Worm (Caenorhabditis elegans): ENCODE results near the gene B0281.3.
A peak's percentile ranks its signal among the peaks of the same experiment; 100 is the strongest.

Gene B0281.3

DNA sequence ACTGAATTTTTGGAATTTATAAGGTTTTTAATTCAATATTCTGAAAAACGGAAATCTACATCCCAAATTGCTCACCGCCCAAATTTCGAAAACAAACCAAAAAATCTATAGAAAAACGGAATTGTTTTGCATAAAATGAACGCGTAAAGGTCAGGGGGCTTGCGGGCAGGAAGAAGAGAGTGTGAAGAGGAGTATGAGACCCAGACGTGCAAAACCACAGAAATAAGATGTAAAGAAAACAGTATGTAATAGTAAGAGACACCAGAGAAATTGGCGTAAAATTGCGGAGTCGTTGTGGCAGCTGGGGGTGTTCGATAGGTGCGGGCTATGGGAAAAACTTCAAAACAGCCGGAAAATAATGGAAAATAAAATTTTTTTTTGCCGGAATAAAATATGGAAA lies 34.1 kb downstream of the B0281.3 start:
- peak; percentile 47; the same call in 1 of the 2 replicates for TF ChIP-seq hmg-1.2 (GFP tag; IDR thresholded peaks at IDR 0.05)
- TF ChIP-seq fkh-3 (tag; optimal IDR thresholded peaks at IDR 0.05), result no peak
- TF ChIP-seq die-1 (tag; optimal IDR thresholded peaks at IDR 0.05), result no peak
- no peak for TF ChIP-seq madf-3 (GFP tag; IDR thresholded peaks at IDR 0.05)
- no peak for TF ChIP-seq madf-6 (GFP tag; IDR thresholded peaks at IDR 0.05)
- TF ChIP-seq T07F8.4 (tag; optimal IDR thresholded peaks at IDR 0.05), result no peak
- TF ChIP-seq hmg-20 (GFP tag; IDR thresholded peaks at IDR 0.05), result no peak
- TF ChIP-seq F33H1.4 (GFP tag; IDR thresholded peaks at IDR 0.05), result no peak

DNA sequence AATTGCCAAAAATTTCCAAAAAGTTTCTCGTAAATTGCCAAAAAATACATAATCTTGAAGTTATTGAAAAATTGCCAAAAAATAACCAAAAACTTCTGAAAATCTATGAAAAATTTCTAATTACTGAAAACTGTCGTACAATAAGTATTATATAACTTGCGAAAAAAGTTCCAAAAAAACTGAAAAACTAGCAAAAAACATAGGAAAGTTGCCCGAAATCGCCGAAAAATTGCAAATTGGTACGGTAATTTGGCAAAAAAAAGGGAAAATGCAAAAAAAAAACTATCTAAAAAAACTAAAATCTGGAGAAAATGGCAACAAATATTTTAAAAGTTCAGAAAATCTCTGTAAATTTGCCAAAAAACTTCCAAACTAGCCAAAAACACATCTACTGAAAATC lies 34.7 kb downstream of the B0281.3 start, which contains the start of gene enri-1:
enri-1 (minus strand) TSS at position 101 of the 400 bp plus-strand sequence.
- TF ChIP-seq dpl-1 (GFP tag; optimal IDR thresholded peaks at IDR 0.05), result no peak

DNA sequence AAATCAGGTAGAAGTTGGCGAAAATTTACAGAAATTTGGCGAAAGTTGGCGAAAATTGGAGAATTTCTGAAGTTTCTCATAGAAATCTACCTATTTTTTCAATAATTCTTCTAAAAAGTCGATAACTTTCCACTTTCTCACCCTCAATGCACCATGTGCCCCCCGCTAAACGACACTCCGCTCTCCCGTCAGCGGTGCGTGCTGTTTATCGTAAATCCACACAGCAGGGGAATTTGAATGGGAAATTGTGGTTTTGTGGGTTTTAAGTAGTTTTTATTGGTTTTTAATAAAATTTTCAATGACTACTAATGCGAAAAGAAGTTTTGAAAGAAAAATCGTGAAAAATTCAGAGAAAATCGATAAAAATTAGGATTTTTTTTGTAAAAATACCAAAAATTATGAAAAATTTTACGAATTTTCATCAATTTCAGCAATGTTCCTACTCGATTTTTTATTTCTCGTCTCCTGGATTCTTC lies 35.2 kb downstream of the B0281.3 start, which contains the start of gene F43C11.6:
F43C11.6 (plus strand) TSS at position 426 of the 476 bp plus-strand sequence.
- no peak for TF ChIP-seq aptf-2 (GFP tag; conservative IDR thresholded peaks at IDR 0.05)
- peak; percentile 89 for TF ChIP-seq attf-3 (GFP tag; conservative IDR thresholded peaks at IDR 0.05)
- peak; percentile 25 for TF ChIP-seq attf-5 (GFP tag; optimal IDR thresholded peaks at IDR 0.05)

DNA sequence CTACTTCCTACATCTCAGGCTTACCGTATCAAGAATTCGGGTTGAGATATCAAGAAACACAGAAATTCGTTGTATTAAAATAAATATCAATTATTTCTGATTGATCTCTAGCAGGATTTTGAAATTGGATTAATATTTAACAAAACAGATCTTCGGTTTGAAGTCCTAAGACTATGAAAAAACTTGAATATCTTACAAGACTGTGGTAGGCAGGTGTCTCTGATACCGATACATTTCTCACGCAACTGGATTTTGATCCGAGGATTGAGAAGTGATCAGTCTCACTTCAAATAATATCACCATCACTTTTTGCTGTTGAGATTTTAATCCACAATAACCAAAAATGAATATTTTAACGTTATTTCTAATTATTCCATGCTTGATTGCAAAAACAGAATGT lies 39.8 kb downstream of the B0281.3 start, which contains the start of gene F43C11.4:
F43C11.4 (plus strand) TSS at position 301 of the 400 bp plus-strand sequence.
- TF ChIP-seq Y67H2A.10 (GFP tag; conservative IDR thresholded peaks at IDR 0.05), result no peak
- no peak for TF ChIP-seq Y53F4B.3 (GFP tag; IDR thresholded peaks at IDR 0.05)
- no peak for TF ChIP-seq ztf-22 (GFP tag; optimal IDR thresholded peaks at IDR 0.05)
- no peak for TF ChIP-seq D2030.7 (GFP tag; IDR thresholded peaks at IDR 0.05)
- no peak for TF ChIP-seq B0336.3 (GFP tag; IDR thresholded peaks at IDR 0.05)
- TF ChIP-seq F57A8.1 (GFP tag; optimal IDR thresholded peaks at IDR 0.05), result no peak
- TF ChIP-seq F39B2.1 (GFP tag; IDR thresholded peaks at IDR 0.05), result no peak
- TF ChIP-seq zfh-2 (GFP tag; conservative IDR thresholded peaks at IDR 0.05), result no peak
- no peak for TF ChIP-seq hmg-20 (GFP tag; IDR thresholded peaks at IDR 0.05)
- no peak for TF ChIP-seq K11D2.4 (GFP tag; IDR thresholded peaks at IDR 0.05)
- no peak for TF ChIP-seq K12H6.12 (tag; optimal IDR thresholded peaks at IDR 0.05)
- no peak for TF ChIP-seq ceh-79 (tag; optimal IDR thresholded peaks at IDR 0.05)
- no peak for TF ChIP-seq cebp-1 (GFP tag; IDR thresholded peaks at IDR 0.05)
- TF ChIP-seq cebp-1 (tag; optimal IDR thresholded peaks at IDR 0.05), result no peak
- TF ChIP-seq ztf-25 (GFP tag; IDR thresholded peaks at IDR 0.05), result no peak
- no peak for TF ChIP-seq T26A5.8 (tag; optimal IDR thresholded peaks at IDR 0.05)
- TF ChIP-seq bed-1 (GFP tag; IDR thresholded peaks at IDR 0.05), result no peak

DNA sequence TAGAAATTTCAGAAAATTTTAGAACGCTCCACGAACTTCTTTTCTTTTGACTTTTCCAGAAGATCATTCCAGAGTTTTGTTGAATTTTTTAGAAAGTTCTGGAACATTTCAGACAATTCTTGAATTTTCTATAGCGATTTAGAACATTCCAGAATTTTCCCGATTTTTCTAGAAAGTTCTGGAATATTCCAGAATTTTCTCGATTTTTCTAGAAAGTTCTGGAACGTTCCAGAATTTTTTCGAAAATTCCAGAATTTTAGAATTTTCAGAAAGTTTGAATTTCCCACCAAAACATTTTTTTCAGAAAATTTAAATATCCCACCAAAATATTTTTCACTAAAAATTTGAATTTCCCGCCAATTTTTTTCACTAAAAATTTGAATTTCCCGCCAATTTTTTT lies 41.2 kb downstream of the B0281.3 start:
- peak; percentile 93 for TF ChIP-seq hsf-1 (GFP tag; IDR thresholded peaks at IDR 0.05)

DNA sequence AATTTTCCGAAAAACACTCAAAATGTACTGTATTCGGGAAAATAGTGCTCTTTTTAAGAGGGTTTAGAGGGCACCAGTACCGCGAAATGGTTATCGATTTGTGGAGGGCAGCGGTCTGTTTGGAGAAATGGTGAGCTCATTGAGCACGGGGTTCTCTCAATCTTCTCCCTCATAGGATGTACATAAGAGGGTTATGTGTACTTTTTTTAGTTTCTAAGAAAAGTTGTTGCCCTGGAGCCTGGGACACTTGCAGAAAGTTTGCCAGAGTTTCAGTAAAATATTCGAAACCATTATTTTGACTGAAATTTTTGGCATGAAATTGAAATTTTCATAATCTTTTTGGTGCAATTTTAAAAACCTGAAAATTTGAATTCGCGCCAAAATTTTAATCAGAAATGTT lies 45.7 kb downstream of the B0281.3 start, which contains the start of gene F43C11.10:
F43C11.10 (minus strand) TSS at position 101 of the 400 bp plus-strand sequence.
- TF ChIP-seq sea-2 (GFP tag; IDR thresholded peaks at IDR 0.05) (no peak), snpc-4 (GFP tag; optimal IDR thresholded peaks at IDR 0.05) (no peak), snpc-4 (tag; optimal IDR thresholded peaks at IDR 0.05) (no peak), lin-35 (GFP tag; optimal IDR thresholded peaks at IDR 0.05) (no peak), mel-28 (tag; optimal IDR thresholded peaks at IDR 0.05; ENCODE audit: borderline replicate concordance) (no peak), rpc-1 (optimal IDR thresholded peaks at IDR 0.05) (no peak), rpc-1 (tag; optimal IDR thresholded peaks at IDR 0.05) (no peak)

Measured in whole organism, young adult.